Worm (Caenorhabditis elegans) whole organism, young adult: ENCODE data around the gene clec-56.

Experiments used
- F33H1.4 ChIP-seq: fragments of 200-800 bp; sonication (Bioruptor generic); IDR thresholded peaks from 2 replicates; pipeline ENCODE4 v1.3.6; 2022; ENCODE audit warnings: missing genetic modification reagents, missing genetic modification characterization, missing compliant biosample characterization
- F37B4.10 ChIP-seq: fragments of 200-800 bp; sonication (Bioruptor generic); IDR thresholded peaks from 2 replicates; pipeline ENCODE4 v1.3.6; 2022; ENCODE audit warnings: missing genetic modification characterization, missing compliant biosample characterization
- F49E8.2 ChIP-seq: sonication (generic microtip); optimal IDR thresholded peaks from 3 replicates; lab custom pipeline; 2017; ENCODE audit warnings: missing genetic modification characterization, mild to moderate bottlenecking, missing compliant biosample characterization, antibody characterized with exemption, moderate library complexity; ENCODE audit not compliant: insufficient read depth
- F52B5.7 ChIP-seq: sonication (generic microtip); optimal IDR thresholded peaks from 2 replicates; lab custom pipeline; 2016; ENCODE audit warnings: mild to moderate bottlenecking, missing genetic modification characterization, missing compliant biosample characterization
- T07F8.4 ChIP-seq: sonication (generic microtip); optimal IDR thresholded peaks from 2 replicates; lab custom pipeline; 2016; ENCODE audit warnings: mild to moderate bottlenecking, missing genetic modification characterization, moderate library complexity, missing compliant biosample characterization
- Y53G8AR.9 ChIP-seq: fragments of 200-800 bp; sonication (Bioruptor generic); conservative IDR thresholded peaks from 2 replicates; pipeline ENCODE4 v1.3.6; 2022; ENCODE audit warnings: missing genetic modification reagents, missing genetic modification characterization, missing compliant biosample characterization
- Y67H2A.10 ChIP-seq: fragments of 200-800 bp; sonication (Bioruptor generic); conservative IDR thresholded peaks from 2 replicates; pipeline ENCODE4 v1.3.6; 2022; ENCODE audit warnings: missing genetic modification reagents, missing genetic modification characterization, missing compliant biosample characterization
- Y95B8A.8 ChIP-seq: fragments of 200-800 bp; sonication (Bioruptor generic); IDR thresholded peaks from 2 replicates; pipeline ENCODE4 v1.3.6; 2022; ENCODE audit warnings: missing genetic modification reagents, missing genetic modification characterization, missing compliant biosample characterization
- aptf-3 ChIP-seq: fragments of 200-800 bp; sonication (Bioruptor generic); IDR thresholded peaks from 2 replicates; pipeline ENCODE4 v1.3.6; 2022; ENCODE audit warnings: missing genetic modification characterization, missing compliant biosample characterization
- athp-1 ChIP-seq: sonication (generic microtip); optimal IDR thresholded peaks from 2 replicates; lab custom pipeline; 2017; ENCODE audit warnings: mild to moderate bottlenecking, missing genetic modification characterization, missing compliant biosample characterization
- attf-3 ChIP-seq: fragments of 200-800 bp; sonication (Bioruptor generic); conservative IDR thresholded peaks from 2 replicates; pipeline ENCODE4 v1.3.6; 2022; ENCODE audit warnings: missing genetic modification reagents, missing genetic modification characterization, missing compliant biosample characterization
- attf-5 ChIP-seq: fragments of 200-800 bp; sonication (Bioruptor generic); optimal IDR thresholded peaks from 2 replicates; lab custom pipeline; 2018; ENCODE audit warnings: mild to moderate bottlenecking, missing genetic modification characterization, missing compliant biosample characterization
- cebp-2 ChIP-seq: fragments of 200-800 bp; sonication (Bioruptor generic); IDR thresholded peaks from 2 replicates; pipeline ENCODE4 v1.3.6; 2022; ENCODE audit warnings: missing genetic modification characterization, missing compliant biosample characterization
- ceh-40 ChIP-seq: fragments of 200-800 bp; sonication (Bioruptor generic); IDR thresholded peaks from 2 replicates; pipeline ENCODE4 v1.3.6; 2022; ENCODE audit warnings: missing genetic modification characterization, missing compliant biosample characterization
- ceh-91 ChIP-seq: fragments of 200-800 bp; sonication (Bioruptor generic); IDR thresholded peaks from 2 replicates; pipeline ENCODE4 v1.3.6; 2022; ENCODE audit warnings: missing genetic modification reagents, missing genetic modification characterization, missing compliant biosample characterization
- dpff-1 ChIP-seq: sonication (generic microtip); optimal IDR thresholded peaks from 2 replicates; lab custom pipeline; 2017; ENCODE audit warnings: mild to moderate bottlenecking, missing genetic modification characterization, missing compliant biosample characterization
- dpl-1 ChIP-seq: fragments of 150-350 bp; optimal IDR thresholded peaks from 2 replicates; lab custom pipeline; 2014; ENCODE audit warnings: missing biosample characterization, missing genetic modification reagents, missing genetic modification characterization
- egl-18 ChIP-seq: fragments of 200-800 bp; sonication (Bioruptor generic); IDR thresholded peaks from 2 replicates; pipeline ENCODE4 v1.3.6; 2022; ENCODE audit warnings: missing genetic modification reagents, missing genetic modification characterization, missing compliant biosample characterization
- egrh-3 ChIP-seq: fragments of 200-800 bp; sonication (Bioruptor generic); IDR thresholded peaks from 2 replicates; pipeline ENCODE4 v1.3.6; 2022; ENCODE audit warnings: missing genetic modification reagents, missing genetic modification characterization, missing compliant biosample characterization
- ets-4 ChIP-seq: fragments of 200-800 bp; sonication (Bioruptor generic); optimal IDR thresholded peaks from 2 replicates; lab custom pipeline; 2018; ENCODE audit warnings: mild to moderate bottlenecking, missing genetic modification characterization, missing compliant biosample characterization
- him-1 ChIP-seq: sonication (generic microtip); optimal IDR thresholded peaks from 2 replicates; lab custom pipeline; 2016; ENCODE audit warnings: missing genotype, missing genetic modification reagents, missing genetic modification characterization, missing compliant biosample characterization
- hlh-12 ChIP-seq: sonication (generic microtip); optimal IDR thresholded peaks from 2 replicates; lab custom pipeline; 2016; ENCODE audit warnings: missing genetic modification characterization, missing compliant biosample characterization
- let-526 ChIP-seq: fragments of 200-800 bp; sonication (Bioruptor generic); IDR thresholded peaks from 2 replicates; pipeline ENCODE4 v1.3.6; 2022; ENCODE audit warnings: missing genetic modification reagents, missing genetic modification characterization, missing compliant biosample characterization
- lin-26 ChIP-seq: fragments of 200-800 bp; sonication (Bioruptor generic); IDR thresholded peaks from 2 replicates; pipeline ENCODE4 v1.3.6; 2022; ENCODE audit warnings: missing genetic modification reagents, missing genetic modification characterization, missing compliant biosample characterization
- lin-40 ChIP-seq: sonication (generic microtip); optimal IDR thresholded peaks from 2 replicates; lab custom pipeline; 2016; ENCODE audit warnings: missing genetic modification characterization, mild to moderate bottlenecking, missing compliant biosample characterization, missing genotype, missing genetic modification reagents
- lsl-1 ChIP-seq: fragments of 200-800 bp; sonication (Bioruptor generic); optimal IDR thresholded peaks from 2 replicates; lab custom pipeline; 2018; ENCODE audit warnings: mild to moderate bottlenecking, missing genetic modification characterization, moderate library complexity, missing compliant biosample characterization
- nfyb-1 ChIP-seq: fragments of 200-800 bp; sonication (Bioruptor generic); IDR thresholded peaks from 2 replicates; pipeline ENCODE4 v1.3.6; 2022; ENCODE audit warnings: missing genetic modification reagents, missing genetic modification characterization, missing compliant biosample characterization
- nhr-179 ChIP-seq: sonication (generic microtip); optimal IDR thresholded peaks from 2 replicates; lab custom pipeline; 2016; ENCODE audit warnings: mild to moderate bottlenecking, missing genetic modification characterization, missing compliant biosample characterization
- pbrm-1 ChIP-seq: fragments of 200-800 bp; sonication (Bioruptor generic); IDR thresholded peaks from 2 replicates; pipeline ENCODE4 v1.3.6; 2022; ENCODE audit warnings: missing genetic modification reagents, missing genetic modification characterization, missing compliant biosample characterization
- sdz-38 ChIP-seq: sonication (generic microtip); optimal IDR thresholded peaks from 2 replicates; lab custom pipeline; 2016; ENCODE audit warnings: missing genotype, missing genetic modification characterization, missing compliant biosample characterization
- snpc-1.1 ChIP-seq: sonication (generic microtip); optimal IDR thresholded peaks from 2 replicates; lab custom pipeline; 2017; ENCODE audit warnings: missing genetic modification characterization, mild to moderate bottlenecking, missing compliant biosample characterization, antibody characterized with exemption, moderate library complexity, missing genotype, missing genetic modification reagents; ENCODE audit not compliant: insufficient read depth
- snpc-3.4 ChIP-seq: sonication (generic microtip); optimal IDR thresholded peaks from 2 replicates; lab custom pipeline; 2017; ENCODE audit warnings: missing genetic modification characterization, mild to moderate bottlenecking, missing compliant biosample characterization, antibody characterized with exemption, moderate library complexity, missing genotype, missing genetic modification reagents
- snpc-4 ChIP-seq, 5 experiments: fragments of 150-350 bp in 1 of 5; sonication (generic microtip) in 4 of 5; optimal IDR thresholded peaks; 2 replicates each; lab custom pipeline; 2014 to 2018; ENCODE audit warnings: missing genetic modification characterization in 5 of 5, missing biosample characterization in 3 of 5, antibody characterized with exemption in 2 of 5, mild to moderate bottlenecking in 2 of 5, missing compliant biosample characterization in 2 of 5, missing genotype in 2 of 5, moderate library complexity in 2 of 5, missing genetic modification reagents in 1 of 5
- tbx-9 ChIP-seq: sonication (generic microtip); optimal IDR thresholded peaks from 2 replicates; lab custom pipeline; 2016; ENCODE audit warnings: borderline replicate concordance, missing genetic modification characterization, inconsistent platforms, missing compliant biosample characterization
- unc-130 ChIP-seq: sonication (generic microtip); optimal IDR thresholded peaks from 2 replicates; lab custom pipeline; 2016; ENCODE audit warnings: missing genetic modification reagents, missing genetic modification characterization, missing compliant biosample characterization
- xnd-1 ChIP-seq: sonication (generic microtip); optimal IDR thresholded peaks from 2 replicates; lab custom pipeline; 2016; ENCODE audit warnings: missing genotype, missing genetic modification reagents, missing genetic modification characterization, missing compliant biosample characterization
- zfh-2 ChIP-seq: fragments of 200-800 bp; sonication (Bioruptor generic); conservative IDR thresholded peaks from 2 replicates; pipeline ENCODE4 v1.3.6; 2022; ENCODE audit warnings: missing genetic modification reagents, missing genetic modification characterization, missing compliant biosample characterization
- ztf-25 ChIP-seq: fragments of 200-800 bp; sonication (Bioruptor generic); IDR thresholded peaks from 2 replicates; pipeline ENCODE4 v1.3.6; 2022; ENCODE audit warnings: missing genetic modification reagents, missing genetic modification characterization, missing compliant biosample characterization

The clec-56 gene

ce11 chrV:14427069-14427825, 47.0 kb upstream of the clec-56 start:
- TF ChIP-seq snpc-3.4 = no peak
- TF ChIP-seq dpl-1 (GFP tag; lab: Kevin White, UChicago) = no peak
- no peak for TF ChIP-seq egl-18

ce11 chrV:14428865-14429264, 45.3 kb upstream of the clec-56 start, which contains the start of gene F23B12.1:
Gene F23B12.1 (plus strand): TSS chrV:14429165.
- TF ChIP-seq dpff-1 (tag; lab: Kevin White, UChicago) (no peak), sdz-38 (no peak), F49E8.2 (tag; lab: Kevin White, UChicago) (no peak), ceh-40 (GFP tag; lab: Robert Waterston, UW) (no peak), lin-40 (no peak), Y53G8AR.9 (GFP tag; lab: Robert Waterston, UW) (no peak), attf-3 (GFP tag; lab: Robert Waterston, UW) (no peak), xnd-1 (tag; lab: Kevin White, UChicago) (no peak), cebp-2 (GFP tag; lab: Robert Waterston, UW) (no peak), snpc-4 (GFP tag; optimal IDR thresholded peaks at IDR 0.05; lab: Kevin White, UChicago) (no peak), snpc-4 (tag; optimal IDR thresholded peaks at IDR 0.05; lab: Kevin White, UChicago) (no peak), Y95B8A.8 (GFP tag; lab: Robert Waterston, UW) (no peak), pbrm-1 (GFP tag; lab: Robert Waterston, UW) (no peak), him-1 (tag; lab: Kevin White, UChicago) (no peak), nhr-179 (tag; lab: Kevin White, UChicago) (no peak), tbx-9 (no peak), snpc-1.1 (tag; lab: Kevin White, UChicago) (no peak), F52B5.7 (no peak)

ce11 chrV:14432259-14432658, 41.9 kb upstream of the clec-56 start, which contains the start of gene egl-1:
Gene egl-1 (minus strand): TSS chrV:14432359.
- no peak for TF ChIP-seq attf-5
- TF ChIP-seq aptf-3 (GFP tag; lab: Robert Waterston, UW) = 0 out of 2 replicates have a peak, but pooled peaks have one; percentile 35

ce11 chrV:14433584-14433983, 40.6 kb upstream of the clec-56 start:
- no peak for TF ChIP-seq let-526 (GFP tag; lab: Robert Waterston, UW)
- TF ChIP-seq ets-4 (GFP tag; lab: Kevin White, UChicago) = no peak
- TF ChIP-seq ztf-25 (GFP tag; lab: Robert Waterston, UW) = no peak
- no peak for TF ChIP-seq egrh-3 (GFP tag; lab: Robert Waterston, UW)
- TF ChIP-seq F37B4.10 (GFP tag; lab: Robert Waterston, UW) = no peak
- TF ChIP-seq zfh-2 = no peak
- TF ChIP-seq lin-26 (GFP tag; lab: Robert Waterston, UW) = no peak
- no peak for TF ChIP-seq lsl-1 (GFP tag; lab: Kevin White, UChicago)
- no peak for TF ChIP-seq snpc-3.4
- no peak for TF ChIP-seq T07F8.4

- TF ChIP-seq Y67H2A.10 (GFP tag; lab: Robert Waterston, UW) (no peak), F33H1.4 (GFP tag; lab: Robert Waterston, UW) (no peak), egl-18 (no peak), hlh-12 (tag; lab: Kevin White, UChicago) (no peak), athp-1 (tag; lab: Kevin White, UChicago) (no peak), nfyb-1 (GFP tag; lab: Robert Waterston, UW) (no peak), ceh-91 (GFP tag; lab: Robert Waterston, UW) (no peak), unc-130 (GFP tag; lab: Kevin White, UChicago) (no peak)
Measured at ce11 chrV:14436195-14436594, 38.0 kb upstream of the clec-56 start.
